Worm (Caenorhabditis elegans) whole organism, L4 larva: ENCODE results near the gene rps-4.
A peak's percentile ranks its signal among the peaks of the same experiment; 100 is the strongest.

Experiments
- dmd-6 ChIP-seq: fragments of 200-800 bp; sonication (Bioruptor generic); IDR thresholded peaks from 2 replicates; pipeline ENCODE4 v1.3.6; 2022; ENCODE audit warnings: missing genetic modification reagents, missing genetic modification characterization, missing compliant biosample characterization
- egl-27 ChIP-seq: sonication (generic microtip); optimal IDR thresholded peaks from 3 replicates; lab custom pipeline; 2017; ENCODE audit warnings: missing biosample characterization, missing genetic modification reagents, missing genetic modification characterization
- gei-8 ChIP-seq: fragments of 200-800 bp; sonication (Bioruptor generic); optimal IDR thresholded peaks from 2 replicates; lab custom pipeline; 2018; ENCODE audit warnings: mild to moderate bottlenecking, missing genetic modification characterization, missing compliant biosample characterization
- jun-1 ChIP-seq: fragments of 150-350 bp; optimal IDR thresholded peaks from 2 replicates; lab custom pipeline; 2014; ENCODE audit warnings: missing biosample characterization, missing genetic modification reagents, missing genetic modification characterization
- lsy-2 ChIP-seq, 2 experiments: fragments of 150-350 bp in 1 of 2; sonication (generic microtip) in 1 of 2; optimal IDR thresholded peaks; 2 replicates each; lab custom pipeline; 2014 to 2017; ENCODE audit warnings: missing biosample characterization in 2 of 2, missing genetic modification characterization in 2 of 2
- nhr-76 ChIP-seq: fragments of 150-350 bp; optimal IDR thresholded peaks from 2 replicates; lab custom pipeline; 2014; ENCODE audit warnings: missing biosample characterization, missing genetic modification characterization
- pha-4 ChIP-seq, 2 experiments: fragments of 150-350 bp in 1 of 2; fragments of 200-800 bp in 1 of 2; sonication (Bioruptor generic) in 1 of 2; IDR thresholded peaks in 1 of 2; optimal IDR thresholded peaks in 1 of 2; 2 replicates each; pipeline versions ENCODE4 v1.3.6 to Lab custom; 2014 to 2022; ENCODE audit warnings: missing genetic modification characterization in 2 of 2, missing genetic modification reagents in 2 of 2, missing biosample characterization in 1 of 2, missing compliant biosample characterization in 1 of 2
- skn-1 ChIP-seq: fragments of 150-350 bp; optimal IDR thresholded peaks from 2 replicates; lab custom pipeline; 2014; ENCODE audit warnings: missing biosample characterization, missing genetic modification characterization

DNA sequence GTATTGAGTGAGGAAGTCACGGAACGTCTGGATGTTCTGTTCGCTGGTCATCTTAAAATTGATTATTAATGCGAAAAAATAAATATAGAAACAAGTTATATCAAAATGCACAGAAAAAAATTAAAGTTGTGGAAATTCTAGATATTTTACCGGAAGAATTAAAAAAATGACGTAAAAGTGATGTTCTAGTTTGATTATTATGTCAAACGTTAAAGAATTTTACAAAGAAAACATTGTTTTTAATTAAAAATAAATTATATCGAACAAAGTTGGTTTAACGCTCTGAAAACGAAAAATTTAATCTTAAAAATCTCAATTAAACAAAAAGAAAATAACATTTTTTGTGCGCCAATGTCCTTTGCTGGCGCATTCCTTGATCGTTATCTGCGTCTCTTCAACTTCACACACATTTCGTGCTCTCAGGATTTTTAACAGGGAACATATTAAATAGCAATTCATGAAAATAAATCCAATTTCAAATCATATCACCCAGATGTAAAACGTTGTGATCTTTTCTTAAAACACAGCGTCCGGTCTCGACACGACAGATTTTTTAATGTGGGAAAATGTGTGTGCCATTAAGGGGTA lies 39.8 kb downstream of the rps-4 start, which contains the start of gene tin-9.1:
- TF ChIP-seq skn-1 = no peak
- TF ChIP-seq jun-1 (tag; lab: Kevin White, UChicago) = no peak
- TF ChIP-seq lsy-2 (tag; optimal IDR thresholded peaks at IDR 0.05; lab: Kevin White, UChicago) = peak in 1 of 2 experiments; percentile 92
- TF ChIP-seq nhr-76 = no peak
- no peak for TF ChIP-seq gei-8 (GFP tag; lab: Kevin White, UChicago)
- TF ChIP-seq pha-4 (GFP tag; IDR thresholded peaks at IDR 0.05; lab: Robert Waterston, UW) = no peak
- peak; percentile 7 for TF ChIP-seq pha-4 (tag; optimal IDR thresholded peaks at IDR 0.05; lab: Kevin White, UChicago)
- peak; percentile 58 for TF ChIP-seq dmd-6
- TF ChIP-seq egl-27 (tag; lab: Kevin White, UChicago) = no peak
